Worm (Caenorhabditis elegans): ENCODE data around the gene ceh-33.

- TF ChIP-seq nhr-179 (tag; optimal IDR thresholded peaks at IDR 0.05) = no peak
- TF ChIP-seq somi-1 (GFP tag; optimal IDR thresholded peaks at IDR 0.05) = peak; percentile 15
- TF ChIP-seq bed-1 (GFP tag; IDR thresholded peaks at IDR 0.05) = no peak
Measured at ce11 chrV:5329677-5330266, 5.3 kb upstream of the ceh-33 start.
